Fruit fly (Drosophila melanogaster) Kc167 (cell line): ENCODE measurements around the gene mTerf5.

Source experiments
- Myc ChIP-seq: fragments of >200 bp; optimal IDR thresholded peaks from 2 replicates; lab custom pipeline; 2017; ENCODE audit warnings: missing external identifiers
- Sin3A ChIP-seq: fragments of >200 bp; optimal IDR thresholded peaks from 2 replicates; lab custom pipeline; 2018; ENCODE audit warnings: missing external identifiers
- insv ChIP-seq: fragments of >200 bp; optimal IDR thresholded peaks from 3 replicates; lab custom pipeline; 2018; ENCODE audit warnings: missing external identifiers
- psq ChIP-seq: fragments of >200 bp; optimal IDR thresholded peaks from 2 replicates; lab custom pipeline; 2017; ENCODE audit warnings: missing external identifiers
- ttk ChIP-seq: sonication (Bioruptor generic); optimal IDR thresholded peaks from 2 replicates; lab custom pipeline; 2017; ENCODE audit warnings: missing external identifiers

DNA sequence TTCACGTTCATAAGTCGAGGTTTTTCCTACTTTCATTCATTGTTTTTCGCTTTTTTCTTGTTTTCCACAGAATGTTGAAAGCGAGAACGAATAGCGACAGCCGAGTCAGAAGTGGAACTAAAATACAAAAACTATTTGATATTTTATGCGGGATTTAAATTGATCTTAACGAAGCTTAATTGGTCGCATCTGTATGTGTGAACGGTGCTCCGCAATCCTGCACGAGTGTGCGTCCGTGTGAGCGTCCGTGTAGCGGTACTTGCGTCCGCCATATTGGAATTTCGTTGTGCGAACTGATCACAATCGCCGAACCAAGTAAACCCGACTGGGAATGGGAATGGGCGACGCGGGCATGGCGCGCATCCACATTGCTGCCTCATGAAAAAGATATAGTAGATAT, 8.7 kb upstream of the mTerf5 start:
- no peak for TF ChIP-seq psq (lab: Kevin White, UChicago)
- TF ChIP-seq Myc: no peak
- TF ChIP-seq Sin3A (lab: Kevin White, UChicago): no peak
- no peak for TF ChIP-seq ttk (lab: Kevin White, UChicago)
- TF ChIP-seq insv (lab: Kevin White, UChicago): no peak
